Worm (Caenorhabditis elegans): ENCODE results near the gene srz-103.

srz-103 gene

DNA sequence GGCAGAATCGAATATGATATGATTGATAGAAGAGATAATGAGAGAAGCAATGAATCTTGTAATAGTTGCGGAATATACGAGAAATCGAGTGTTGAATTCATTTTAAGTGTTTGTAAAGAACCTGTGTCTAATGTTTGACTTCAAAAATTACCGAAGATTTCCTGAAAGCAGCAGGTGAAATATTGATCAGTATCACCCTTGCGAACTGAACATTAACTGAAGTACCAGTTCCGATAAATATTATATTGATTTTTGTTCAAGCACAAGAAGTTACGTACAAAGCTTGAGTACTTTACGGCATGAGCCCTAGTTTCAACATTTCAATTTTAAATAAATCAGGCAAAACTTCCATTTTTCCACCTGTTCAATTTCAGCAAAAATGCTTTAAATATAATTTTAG, at the start of gene srz-103:
Gene srz-103, minus strand, starts transcription at position 101 of the 400 bp plus-strand sequence.
- TF ChIP-seq F49E8.2 (tag; optimal IDR thresholded peaks at IDR 0.05; ENCODE audit: borderline replicate concordance): no peak
- no peak for TF ChIP-seq nhr-76 (tag; optimal IDR thresholded peaks at IDR 0.05)
- no peak for TF ChIP-seq nhr-10 (tag; optimal IDR thresholded peaks at IDR 0.05)
- TF ChIP-seq hlh-11 (tag; optimal IDR thresholded peaks at IDR 0.05): no peak
- no peak for TF ChIP-seq fos-1 (tag; optimal IDR thresholded peaks at IDR 0.05)
- no peak for TF ChIP-seq ceh-82 (tag; optimal IDR thresholded peaks at IDR 0.05)
- TF ChIP-seq madf-9 (GFP tag; conservative IDR thresholded peaks at IDR 0.05): no peak
- no peak for TF ChIP-seq ztf-7 (tag; optimal IDR thresholded peaks at IDR 0.05)
- no peak for TF ChIP-seq nhr-42 (GFP tag; IDR thresholded peaks at IDR 0.05)
- TF ChIP-seq nhr-48 (tag; optimal IDR thresholded peaks at IDR 0.05): no peak
- no peak for TF ChIP-seq dmd-9 (GFP tag; IDR thresholded peaks at IDR 0.05)
- TF ChIP-seq spr-3 (GFP tag; optimal IDR thresholded peaks at IDR 0.05): no peak
- no peak for TF ChIP-seq dpl-1 (GFP tag; optimal IDR thresholded peaks at IDR 0.05)

DNA sequence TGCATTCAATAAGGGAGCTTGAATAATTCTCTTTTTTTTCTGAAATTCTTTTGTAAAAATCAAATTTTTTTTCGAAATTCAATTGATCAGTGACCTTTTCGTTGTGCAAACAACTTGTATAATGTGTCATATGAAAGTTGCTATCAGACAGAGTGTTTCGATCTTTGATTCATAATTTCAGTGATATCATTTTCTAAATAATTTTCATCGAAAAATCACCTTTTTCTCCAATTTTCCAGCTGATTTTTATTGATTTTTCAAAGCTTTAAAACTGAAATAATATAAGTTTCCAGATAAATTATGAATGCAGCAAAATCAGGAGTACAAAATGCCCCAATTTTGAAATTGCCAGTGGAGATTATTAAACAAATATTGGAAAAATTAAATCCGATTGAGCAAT, 49.3 kb upstream of the srz-103 start, which contains the start of gene fbxa-127:
Gene fbxa-127, plus strand, starts transcription at position 301 of the 400 bp plus-strand sequence.
- TF ChIP-seq fos-1 (tag; optimal IDR thresholded peaks at IDR 0.05) (no peak), nhr-28 (tag; optimal IDR thresholded peaks at IDR 0.05) (peak; percentile 29)

- TF ChIP-seq ztf-11 (tag; optimal IDR thresholded peaks at IDR 0.05): no peak
- no peak for TF ChIP-seq nhr-10 (tag; optimal IDR thresholded peaks at IDR 0.05)
- no peak for TF ChIP-seq nhr-237 (tag; optimal IDR thresholded peaks at IDR 0.05)
- no peak for TF ChIP-seq T20F7.1 (GFP tag; optimal IDR thresholded peaks at IDR 0.05)
- TF ChIP-seq aly-2 (tag; optimal IDR thresholded peaks at IDR 0.05): no peak
- TF ChIP-seq zip-2 (tag; optimal IDR thresholded peaks at IDR 0.05): no peak
- no peak for TF ChIP-seq vab-7 (GFP tag; IDR thresholded peaks at IDR 0.05)
- TF ChIP-seq ZK546.5 (tag; optimal IDR thresholded peaks at IDR 0.05): no peak
- no peak for TF ChIP-seq nhr-102 (tag; optimal IDR thresholded peaks at IDR 0.05)
- TF ChIP-seq daf-19 (GFP tag; conservative IDR thresholded peaks at IDR 0.05): no peak
- no peak for TF ChIP-seq duxl-1 (tag; optimal IDR thresholded peaks at IDR 0.05; ENCODE audit: poor library complexity)
- no peak for TF ChIP-seq F37D6.2 (tag; optimal IDR thresholded peaks at IDR 0.05)
- TF ChIP-seq egl-43 (GFP tag; IDR thresholded peaks at IDR 0.05): no peak
- TF ChIP-seq attf-4 (tag; optimal IDR thresholded peaks at IDR 0.05): no peak
- no peak for TF ChIP-seq jun-1 (tag; optimal IDR thresholded peaks at IDR 0.05)
- no peak for TF ChIP-seq fkh-10 (GFP tag; optimal IDR thresholded peaks at IDR 0.05)
- TF ChIP-seq pha-4 (GFP tag; IDR thresholded peaks at IDR 0.05): no peak
- no peak for TF ChIP-seq pha-4 (tag; optimal IDR thresholded peaks at IDR 0.05)
- TF ChIP-seq dmd-8 (GFP tag; IDR thresholded peaks at IDR 0.05): no peak
- no peak for TF ChIP-seq F49E8.2 (tag; optimal IDR thresholded peaks at IDR 0.05; ENCODE audit: borderline replicate concordance)
Observed at ce11 chrV:16726915-16727314, 47.8 kb upstream of the srz-103 start, which contains the start of gene T25E12.14. TSS of gene T25E12.14 (plus strand) at chrV:16727215.

ce11 chrV:16725955-16726354, 46.8 kb upstream of the srz-103 start:
- TF ChIP-seq unc-130 (GFP tag; optimal IDR thresholded peaks at IDR 0.05) (no peak), daf-19 (GFP tag; conservative IDR thresholded peaks at IDR 0.05) (no peak), fkh-10 (GFP tag; optimal IDR thresholded peaks at IDR 0.05) (no peak), mep-1 (tag; optimal IDR thresholded peaks at IDR 0.05) (no peak), duxl-1 (tag; optimal IDR thresholded peaks at IDR 0.05; ENCODE audit: poor library complexity) (no peak), ceh-32 (tag; optimal IDR thresholded peaks at IDR 0.05; ENCODE audit: poor library complexity) (no peak), tra-1 (GFP tag; IDR thresholded peaks at IDR 0.05) (no peak), dmd-9 (GFP tag; IDR thresholded peaks at IDR 0.05) (no peak), arid-1 (GFP tag; conservative IDR thresholded peaks at IDR 0.05) (no peak), madf-5 (GFP tag; IDR thresholded peaks at IDR 0.05) (no peak), hmg-1.1 (GFP tag; IDR thresholded peaks at IDR 0.05) (no peak), lin-29 (GFP tag; IDR thresholded peaks at IDR 0.05) (no peak), lin-38 (GFP tag; IDR thresholded peaks at IDR 0.05) (no peak), sdz-12 (GFP tag; optimal IDR thresholded peaks at IDR 0.05) (no peak), php-3 (GFP tag; IDR thresholded peaks at IDR 0.05) (peak; percentile 59; the same call in 1 of the 2 replicates), egl-27 (tag; optimal IDR thresholded peaks at IDR 0.05) (no peak), Y105C5A.15 (GFP tag; IDR thresholded peaks at IDR 0.05) (no peak), aha-1 (tag) (no peak), ctbp-1 (GFP tag; IDR thresholded peaks at IDR 0.05) (no peak), snpc-4 (tag; optimal IDR thresholded peaks at IDR 0.05) (no peak), unc-39 (tag; optimal IDR thresholded peaks at IDR 0.05) (no peak), nhr-42 (GFP tag; IDR thresholded peaks at IDR 0.05) (no peak)

All from whole organism, L4 larva.